Fruit fly (Drosophila melanogaster) whole organism, wandering third instar larva: ENCODE measurements around the gene tty.

Source experiments
- Abd-B ChIP-seq: fragments of >200 bp; optimal IDR thresholded peaks from 2 replicates; lab custom pipeline; 2017; ENCODE audit warnings: missing biosample characterization, missing genetic modification characterization
- CG32264 ChIP-seq: fragments of 200-800 bp; sonication (Bioruptor generic); optimal IDR thresholded peaks from 2 replicates; lab custom pipeline; 2016; ENCODE audit warnings: missing biosample characterization, missing genetic modification characterization
- CG9705 ChIP-seq: fragments of 200-800 bp; sonication (Bioruptor generic); optimal IDR thresholded peaks from 2 replicates; lab custom pipeline; 2018; ENCODE audit warnings: missing biosample characterization, mild to moderate bottlenecking, missing genetic modification characterization
- CrebA ChIP-seq: fragments of 200-800 bp; sonication (Bioruptor generic); optimal IDR thresholded peaks from 2 replicates; lab custom pipeline; 2016; ENCODE audit warnings: missing biosample characterization, mild to moderate bottlenecking, missing genetic modification characterization, borderline replicate concordance
- Dfd ChIP-seq: fragments of >200 bp; optimal IDR thresholded peaks from 2 replicates; lab custom pipeline; 2017; ENCODE audit warnings: missing biosample characterization, missing genetic modification characterization
- Dif ChIP-seq: fragments of 200-275, 200-300 bp; sonication (Bioruptor generic); optimal IDR thresholded peaks from 2 replicates; lab custom pipeline; 2018; ENCODE audit warnings: missing biosample characterization, missing genetic modification characterization; ENCODE audit not compliant: partially characterized antibody
- GATAd ChIP-seq: sonication (Bioruptor generic); optimal IDR thresholded peaks from 2 replicates; lab custom pipeline; 2016; ENCODE audit warnings: missing biosample characterization, missing genetic modification characterization
- HLH106 ChIP-seq: fragments of 200-800 bp; optimal IDR thresholded peaks from 3 replicates; lab custom pipeline; 2019; ENCODE audit warnings: missing biosample characterization, mild to moderate bottlenecking, missing genetic modification characterization, moderate library complexity
- Hnf4 ChIP-seq: fragments of 200-800 bp; sonication (Bioruptor generic); optimal IDR thresholded peaks from 2 replicates; lab custom pipeline; 2016; ENCODE audit warnings: missing biosample characterization, mild to moderate bottlenecking, missing genetic modification characterization
- Hr78 ChIP-seq: fragments of >200 bp; optimal IDR thresholded peaks from 2 replicates; lab custom pipeline; 2017; ENCODE audit warnings: missing biosample characterization, missing genetic modification characterization
- Hr83 ChIP-seq: fragments of 200-300 bp; sonication (Bioruptor generic); optimal IDR thresholded peaks from 2 replicates; lab custom pipeline; 2016; ENCODE audit warnings: missing biosample characterization, mild to moderate bottlenecking, missing genetic modification characterization, moderate library complexity; ENCODE audit not compliant: poor library complexity, severe bottlenecking
- Jra ChIP-seq: sonication (Bioruptor generic); optimal IDR thresholded peaks from 2 replicates; lab custom pipeline; 2016; ENCODE audit warnings: missing biosample characterization, missing genetic modification characterization
- Mio ChIP-seq: sonication (Bioruptor generic); optimal IDR thresholded peaks from 2 replicates; lab custom pipeline; 2016; ENCODE audit warnings: missing biosample characterization, missing genetic modification characterization
- Myc ChIP-seq: fragments of >200 bp; optimal IDR thresholded peaks from 2 replicates; lab custom pipeline; 2017
- N ChIP-seq: fragments of >200 bp; optimal IDR thresholded peaks from 2 replicates; lab custom pipeline; 2018; ENCODE audit warnings: missing biosample characterization, missing external identifiers, missing genetic modification characterization
- OdsH ChIP-seq: fragments of 200-800 bp; sonication (Bioruptor generic); optimal IDR thresholded peaks from 2 replicates; lab custom pipeline; 2016; ENCODE audit warnings: missing biosample characterization, mild to moderate bottlenecking, missing genetic modification characterization
- Rel ChIP-seq, 2 experiments: fragments of 200-800 bp; sonication (Bioruptor generic) in 1 of 2; optimal IDR thresholded peaks; 2 replicates in 1 of 2; 3 replicates in 1 of 2; lab custom pipeline; 2016 to 2019; ENCODE audit warnings: mild to moderate bottlenecking in 2 of 2, missing biosample characterization in 2 of 2, missing genetic modification characterization in 2 of 2, moderate library complexity in 1 of 2
- Sp1 ChIP-seq: fragments of 200-800 bp; sonication (Bioruptor generic); optimal IDR thresholded peaks from 3 replicates; lab custom pipeline; 2019; ENCODE audit warnings: missing biosample characterization, mild to moderate bottlenecking, missing genetic modification characterization, moderate library complexity
- Vsx2 ChIP-seq: fragments of 200-300, 225-300 bp; sonication (Bioruptor generic); optimal IDR thresholded peaks from 2 replicates; lab custom pipeline; 2018; ENCODE audit warnings: missing biosample characterization, missing genetic modification characterization; ENCODE audit not compliant: partially characterized antibody
- br ChIP-seq: fragments of 200-800 bp; sonication (Bioruptor generic); optimal IDR thresholded peaks from 2 replicates; lab custom pipeline; 2016; ENCODE audit warnings: missing biosample characterization, missing genetic modification characterization
- brk ChIP-seq: fragments of 200-800 bp; sonication (Bioruptor generic); optimal IDR thresholded peaks from 2 replicates; lab custom pipeline; 2016; ENCODE audit warnings: missing biosample characterization, mild to moderate bottlenecking, missing genetic modification characterization
- dl ChIP-seq, 2 experiments: fragments of 175-275, 200-275 bp in 1 of 2; fragments of 200-275 bp in 1 of 2; sonication (Bioruptor generic); optimal IDR thresholded peaks; lab custom pipeline; 2018; ENCODE audit warnings: mild to moderate bottlenecking in 2 of 2, missing biosample characterization in 2 of 2, missing genetic modification characterization in 2 of 2, moderate library complexity in 2 of 2; ENCODE audit not compliant: partially characterized antibody in 2 of 2, insufficient read depth in 1 of 2
- dmrt93B ChIP-seq: fragments of 200-800 bp; sonication (Bioruptor generic); optimal IDR thresholded peaks from 2 replicates; lab custom pipeline; 2018; ENCODE audit warnings: missing biosample characterization, mild to moderate bottlenecking, missing genetic modification characterization
- dsf ChIP-seq: sonication (Bioruptor generic); optimal IDR thresholded peaks from 2 replicates; lab custom pipeline; 2016; ENCODE audit warnings: missing biosample characterization, missing genetic modification characterization, borderline replicate concordance
- ey ChIP-seq: fragments of 200-800 bp; sonication (Bioruptor generic); optimal IDR thresholded peaks from 2 replicates; lab custom pipeline; 2016; ENCODE audit warnings: missing biosample characterization, missing genetic modification characterization
- foxo ChIP-seq, 2 experiments: fragments of 200-800 bp; sonication (Bioruptor generic); optimal IDR thresholded peaks; 2 replicates in 1 of 2; 3 replicates in 1 of 2; lab custom pipeline; 2016 to 2017; ENCODE audit warnings: missing biosample characterization in 2 of 2, missing genetic modification characterization in 2 of 2
- fru ChIP-seq: fragments of 200-800 bp; sonication (Bioruptor generic); optimal IDR thresholded peaks from 3 replicates; lab custom pipeline; 2016; ENCODE audit warnings: missing biosample characterization, mild to moderate bottlenecking, missing genetic modification characterization
- h ChIP-seq: fragments of 200-800 bp; sonication (Bioruptor generic); optimal IDR thresholded peaks from 3 replicates; lab custom pipeline; 2016; ENCODE audit warnings: missing biosample characterization, mild to moderate bottlenecking, missing genetic modification characterization
- jim ChIP-seq: fragments of 175-275, 200-325 bp; sonication (Bioruptor generic); optimal IDR thresholded peaks from 2 replicates; lab custom pipeline; 2016; ENCODE audit warnings: missing biosample characterization, mild to moderate bottlenecking, missing genetic modification characterization
- lola ChIP-seq: fragments of >200 bp; optimal IDR thresholded peaks from 2 replicates; lab custom pipeline; 2017; ENCODE audit warnings: missing biosample characterization, missing genetic modification characterization
- pan ChIP-seq: fragments of >200 bp; optimal IDR thresholded peaks from 2 replicates; lab custom pipeline; 2017
- psq ChIP-seq: fragments of 200-800 bp; sonication (Bioruptor generic); optimal IDR thresholded peaks from 3 replicates; lab custom pipeline; 2017; ENCODE audit warnings: missing biosample characterization, mild to moderate bottlenecking, missing genetic modification characterization, moderate library complexity
- rgr ChIP-seq: fragments of 200-800 bp; sonication (Bioruptor generic); optimal IDR thresholded peaks from 3 replicates; lab custom pipeline; 2016; ENCODE audit warnings: missing biosample characterization, mild to moderate bottlenecking, missing genetic modification characterization
- sage ChIP-seq: fragments of 200-800 bp; sonication (Bioruptor generic); optimal IDR thresholded peaks from 2 replicates; lab custom pipeline; 2016; ENCODE audit warnings: missing biosample characterization, mild to moderate bottlenecking, missing genetic modification characterization
- sv ChIP-seq: fragments of 200-800 bp; sonication (Bioruptor generic); optimal IDR thresholded peaks from 3 replicates; lab custom pipeline; 2016; ENCODE audit warnings: missing biosample characterization, missing genetic modification characterization
- tai ChIP-seq: sonication (Bioruptor generic); optimal IDR thresholded peaks from 2 replicates; lab custom pipeline; 2016; ENCODE audit warnings: missing biosample characterization, missing genetic modification characterization
- usp ChIP-seq: fragments of >200 bp; optimal IDR thresholded peaks from 2 replicates; lab custom pipeline; 2017; ENCODE audit warnings: missing biosample characterization, missing genetic modification characterization
- woc ChIP-seq: sonication (Bioruptor generic); optimal IDR thresholded peaks from 2 replicates; lab custom pipeline; 2016; ENCODE audit warnings: missing biosample characterization, mild to moderate bottlenecking, missing genetic modification characterization

tty gene

DNA sequence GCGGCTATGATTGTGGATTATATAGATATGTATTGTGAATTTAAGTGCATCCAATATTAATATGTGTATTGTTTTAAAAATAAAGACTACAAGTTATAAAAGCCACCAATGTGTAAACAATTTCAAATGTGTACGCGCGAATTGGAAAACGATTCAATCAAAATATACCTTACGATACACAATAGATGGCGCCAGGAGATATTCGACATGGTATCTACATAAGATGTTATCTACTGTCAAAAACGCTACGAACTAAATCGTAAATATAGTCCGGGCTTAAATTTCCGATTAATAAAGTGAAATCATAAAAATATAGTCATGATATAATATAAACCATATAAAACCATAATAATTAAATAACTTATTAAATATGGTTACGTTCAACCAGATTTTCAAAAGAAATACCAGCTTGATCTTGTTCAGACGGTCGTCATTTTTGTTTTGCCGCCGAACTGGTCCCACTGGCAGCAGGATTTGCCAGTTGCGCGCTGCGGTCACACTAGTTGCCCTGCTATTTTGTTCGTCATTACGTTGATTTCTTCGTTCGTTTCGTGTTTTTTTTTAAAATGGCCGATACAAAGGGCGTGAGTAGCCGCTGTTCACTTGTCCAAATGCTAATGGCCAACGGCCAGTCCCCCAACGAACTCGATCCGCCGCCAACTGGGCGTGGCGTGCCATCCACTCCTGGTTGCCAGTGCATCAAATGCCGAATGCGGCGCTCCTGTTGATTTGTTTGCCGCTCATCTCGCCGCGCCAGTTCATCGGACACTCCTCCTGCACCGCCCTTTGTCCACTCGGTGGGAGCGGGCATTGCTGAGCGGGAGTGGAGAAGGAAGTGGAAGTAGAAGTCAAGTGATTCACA, 18.6 kb upstream of the tty start, which contains the start of gene Septin1:
Gene Septin1, plus strand, starts transcription at position 477 of the 862 bp plus-strand sequence.
- TF ChIP-seq Abd-B (no peak), CG9705 (GFP tag; lab: Kevin White, UChicago) (no peak), Rel (GFP tag; optimal IDR thresholded peaks at IDR 0.05; lab: Kevin White, UChicago) (no peak), Rel (tag; optimal IDR thresholded peaks at IDR 0.05; lab: Kevin White, UChicago) (peak; percentile 25), Myc (lab: Kevin White, UChicago) (peak; percentile 31), Sp1 (GFP tag; lab: Kevin White, UChicago) (peak; percentile 27), woc (GFP tag; lab: Kevin White, UChicago) (no peak), CrebA (no peak)

DNA sequence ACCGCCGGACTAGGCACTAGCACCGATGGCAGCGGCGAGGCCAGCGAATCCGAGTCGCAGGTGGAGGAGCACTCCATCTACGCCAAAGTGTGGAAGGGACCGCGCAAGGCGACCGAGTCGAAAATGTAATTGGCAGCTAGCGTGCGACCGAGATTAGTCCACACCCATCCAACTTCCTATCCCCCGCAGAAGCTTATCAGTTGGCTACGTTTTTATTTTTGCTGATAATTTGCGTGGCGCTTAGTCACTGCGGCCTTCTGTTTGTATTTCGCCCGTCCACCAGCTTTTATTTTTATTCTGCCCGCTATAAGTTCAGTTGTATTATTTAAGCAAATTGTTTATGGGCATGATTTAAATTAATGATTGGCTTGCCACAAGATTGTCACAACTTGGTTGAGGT, 14.1 kb upstream of the tty start:
- TF ChIP-seq rgr, result peak; percentile 48
- TF ChIP-seq Abd-B, result no peak
- TF ChIP-seq h, result peak; percentile 82

DNA sequence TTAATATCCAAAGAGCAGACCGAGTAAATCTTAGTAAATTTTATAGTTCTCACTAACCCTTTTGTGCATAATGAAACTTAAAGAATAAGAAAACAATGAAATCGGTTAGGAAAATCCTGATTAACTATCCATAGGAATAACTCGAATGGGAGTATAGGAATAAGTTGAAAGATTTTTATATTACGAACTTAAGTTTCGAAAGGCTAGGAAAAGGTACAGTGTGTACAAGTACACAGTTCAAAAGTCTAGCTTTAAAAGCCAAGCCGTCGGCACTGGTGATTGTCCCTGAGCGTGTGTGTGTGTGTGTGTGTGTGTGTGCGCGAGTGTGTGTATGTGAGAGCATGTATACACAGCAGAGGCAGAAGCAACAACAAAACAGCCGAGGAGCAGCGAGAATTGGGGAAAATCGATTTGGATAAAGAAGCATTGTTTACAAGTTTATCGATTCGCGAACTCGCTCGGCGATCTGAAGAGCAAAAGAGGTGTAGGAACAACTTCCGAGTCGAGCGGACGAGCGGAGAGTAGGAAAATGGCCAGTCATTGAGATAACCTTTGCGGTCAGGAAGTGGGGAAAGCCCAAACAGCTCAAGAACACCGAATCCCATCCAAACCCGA, 11.8 kb upstream of the tty start:
- TF ChIP-seq Rel (GFP tag; optimal IDR thresholded peaks at IDR 0.05; lab: Kevin White, UChicago), result no peak
- peak; percentile 43 for TF ChIP-seq Rel (tag; optimal IDR thresholded peaks at IDR 0.05; lab: Kevin White, UChicago)
- no peak for TF ChIP-seq CrebA
- TF ChIP-seq Hnf4, result no peak
- TF ChIP-seq Jra, result peak; percentile 5
- peak; percentile 70 for TF ChIP-seq N (GFP tag; lab: Kevin White, UChicago)
- TF ChIP-seq Myc (lab: Kevin White, UChicago), result peak; percentile 97
- TF ChIP-seq CG32264 (GFP tag; lab: Kevin White, UChicago), result no peak
- TF ChIP-seq woc (GFP tag; lab: Kevin White, UChicago), result peak; percentile 87
- TF ChIP-seq psq (GFP tag; lab: Kevin White, UChicago), result peak; percentile 5

DNA sequence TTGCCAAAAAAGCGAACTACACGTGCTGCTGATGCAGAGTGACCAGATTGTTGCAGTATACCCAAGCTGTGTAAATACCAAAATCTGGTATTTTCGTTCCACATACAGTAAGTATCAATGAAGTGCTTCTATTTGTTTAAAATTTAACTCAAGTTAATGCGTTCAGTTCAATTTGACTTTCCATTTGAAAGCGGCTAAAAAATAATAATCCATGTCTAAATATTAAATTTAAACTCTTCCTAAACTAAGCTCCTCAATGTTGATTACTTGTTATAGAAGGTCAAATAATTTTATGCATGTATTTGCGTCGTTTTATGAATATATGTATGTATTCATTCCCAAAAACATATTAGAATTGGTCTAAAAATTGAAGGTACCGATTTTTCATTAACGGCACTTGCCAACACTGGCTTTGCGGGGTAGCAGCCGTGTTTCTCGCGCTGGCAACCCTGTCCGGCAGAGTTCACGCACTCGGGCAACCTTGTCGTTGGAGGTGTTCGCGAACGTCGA, 10.4 kb upstream of the tty start, which contains the start of the genes peng and sol:
Gene peng, minus strand, starts transcription at position 44 of the 510 bp plus-strand sequence.
Gene sol, plus strand, starts transcription at position 481 of the 510 bp plus-strand sequence.
- TF ChIP-seq brk (GFP tag; lab: Kevin White, UChicago), result no peak
- TF ChIP-seq ey, result peak; percentile 68
- TF ChIP-seq Rel (GFP tag; optimal IDR thresholded peaks at IDR 0.05; lab: Kevin White, UChicago), result no peak
- peak; percentile 26 for TF ChIP-seq Rel (tag; optimal IDR thresholded peaks at IDR 0.05; lab: Kevin White, UChicago)
- peak; percentile 71 for TF ChIP-seq fru
- peak in 1 of 2 experiments; percentile 81 for TF ChIP-seq foxo (GFP tag; optimal IDR thresholded peaks at IDR 0.05; lab: Kevin White, UChicago)
- peak; percentile 68 for TF ChIP-seq br (GFP tag; lab: Kevin White, UChicago)
- TF ChIP-seq HLH106 (tag; lab: Kevin White, UChicago), result peak; percentile 74
- no peak for TF ChIP-seq tai (GFP tag; lab: Kevin White, UChicago)
- TF ChIP-seq Jra, result no peak
- peak; percentile 56 for TF ChIP-seq psq (GFP tag; lab: Kevin White, UChicago)
- no peak for TF ChIP-seq dmrt93B
- no peak for TF ChIP-seq Hr83
- no peak for TF ChIP-seq Dfd (GFP tag; lab: Kevin White, UChicago)
- TF ChIP-seq CG9705 (GFP tag; lab: Kevin White, UChicago), result peak; percentile 53
- no peak for TF ChIP-seq dsf (GFP tag; lab: Kevin White, UChicago)
- peak; percentile 3 for TF ChIP-seq CG32264 (GFP tag; lab: Kevin White, UChicago)
- no peak for TF ChIP-seq CrebA
- TF ChIP-seq OdsH, result peak; percentile 65
- TF ChIP-seq usp (GFP tag; lab: Kevin White, UChicago), result no peak
- TF ChIP-seq Abd-B, result no peak
- no peak for TF ChIP-seq Mio (GFP tag; lab: Kevin White, UChicago)
- no peak for TF ChIP-seq pan
- TF ChIP-seq h, result peak; percentile 77
- no peak for TF ChIP-seq sage
- no peak for TF ChIP-seq Vsx2 (GFP tag; lab: Kevin White, UChicago)
- TF ChIP-seq Sp1 (GFP tag; lab: Kevin White, UChicago), result peak; percentile 70
- TF ChIP-seq woc (GFP tag; lab: Kevin White, UChicago), result peak; percentile 78
- no peak for TF ChIP-seq N (GFP tag; lab: Kevin White, UChicago)
- TF ChIP-seq sv (GFP tag; lab: Kevin White, UChicago), result peak; percentile 71
- peak; percentile 74 for TF ChIP-seq rgr
- TF ChIP-seq lola, result no peak
- TF ChIP-seq GATAd (GFP tag; lab: Kevin White, UChicago), result no peak
- no peak for TF ChIP-seq Hr78
- no peak for TF ChIP-seq Dif (GFP tag; lab: Kevin White, UChicago)
- no peak for TF ChIP-seq jim (GFP tag; lab: Kevin White, UChicago)
- no peak for TF ChIP-seq dl (GFP tag; optimal IDR thresholded peaks at IDR 0.05; lab: Kevin White, UChicago; ENCODE audit: insufficient read depth in 1 of 2, partially characterized antibody in 2 of 2)
- peak; percentile 61 for TF ChIP-seq Myc (lab: Kevin White, UChicago)
- TF ChIP-seq Hnf4, result no peak
